Worm (Caenorhabditis elegans) whole organism, mixed stage, embryonic: ENCODE measurements around the gene clec-196.

Experiments used
- ces-1 ChIP-seq: fragments of 150-350 bp; optimal IDR thresholded peaks from 2 replicates; lab custom pipeline; 2014; ENCODE audit warnings: missing biosample characterization, missing genetic modification reagents, missing genetic modification characterization
- lin-13 ChIP-seq: fragments of 150-350 bp; optimal IDR thresholded peaks from 2 replicates; lab custom pipeline; 2014; ENCODE audit warnings: missing biosample characterization, missing genetic modification characterization
- nhr-12 ChIP-seq: fragments of 150-350 bp; optimal IDR thresholded peaks from 2 replicates; lab custom pipeline; 2014; ENCODE audit warnings: missing biosample characterization, missing genetic modification characterization
- nhr-2 ChIP-seq: fragments of 150-350 bp; optimal IDR thresholded peaks from 2 replicates; lab custom pipeline; 2014; ENCODE audit warnings: missing biosample characterization, missing genetic modification characterization
- pha-4 ChIP-seq: fragments of 150-350 bp; optimal IDR thresholded peaks from 2 replicates; lab custom pipeline; 2018; ENCODE audit warnings: missing biosample characterization, missing genetic modification reagents, missing genetic modification characterization
- sptf-1 ChIP-seq: sonication (generic microtip); optimal IDR thresholded peaks from 2 replicates; lab custom pipeline; 2017; ENCODE audit warnings: mild to moderate bottlenecking, missing genetic modification characterization, moderate library complexity, missing compliant biosample characterization
- unc-62 ChIP-seq: fragments of 150-350 bp; optimal IDR thresholded peaks from 2 replicates; lab custom pipeline; 2014; ENCODE audit warnings: missing biosample characterization, missing genetic modification reagents, missing genetic modification characterization
- ztf-11 ChIP-seq: fragments of 150-350 bp; optimal IDR thresholded peaks from 2 replicates; lab custom pipeline; 2014; ENCODE audit warnings: missing biosample characterization, missing genetic modification characterization

DNA sequence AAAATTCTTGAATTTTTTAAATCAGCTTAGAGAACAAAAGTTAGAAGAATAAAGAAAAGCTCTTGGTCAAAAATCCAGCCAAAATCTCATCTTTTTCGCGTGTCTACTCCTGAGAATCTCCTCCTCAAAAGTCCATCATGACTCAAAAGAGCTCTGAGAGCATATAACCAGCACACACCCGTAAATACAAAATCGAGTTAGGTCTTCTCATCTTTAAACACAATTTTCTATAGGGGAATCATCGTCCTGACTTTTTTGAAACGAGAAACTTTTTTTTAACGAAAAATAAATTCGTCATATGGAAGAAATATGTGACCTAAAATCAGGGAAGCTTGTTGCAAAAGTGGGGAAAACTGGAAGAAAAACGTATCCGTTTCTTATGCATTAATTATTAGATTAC, 43.3 kb upstream of the clec-196 start:
- TF ChIP-seq sptf-1 (no peak), nhr-2 (no peak), nhr-12 (tag; lab: Kevin White, UChicago) (no peak), pha-4 (no peak), ces-1 (GFP tag; lab: Kevin White, UChicago) (peak; percentile 91), unc-62 (GFP tag; lab: Kevin White, UChicago) (no peak), ztf-11 (tag; lab: Kevin White, UChicago) (no peak), lin-13 (tag; lab: Kevin White, UChicago) (no peak)
